Worm (Caenorhabditis elegans) whole organism, L4/young adult: Measurements from ENCODE around the gene dhhc-14.

Source experiments
- W03F9.2 ChIP-seq: fragments of 150-350 bp; optimal IDR thresholded peaks from 2 replicates; lab custom pipeline; 2014; ENCODE audit warnings: missing biosample characterization, missing genetic modification characterization
- dao-5 ChIP-seq: sonication (generic microtip); optimal IDR thresholded peaks from 2 replicates; lab custom pipeline; 2016; ENCODE audit warnings: missing genotype, missing genetic modification characterization, moderate library complexity, missing compliant biosample characterization
- him-1 ChIP-seq: sonication (generic microtip); optimal IDR thresholded peaks from 2 replicates; lab custom pipeline; 2016; ENCODE audit warnings: missing genotype, missing genetic modification reagents, missing genetic modification characterization, missing compliant biosample characterization

DNA sequence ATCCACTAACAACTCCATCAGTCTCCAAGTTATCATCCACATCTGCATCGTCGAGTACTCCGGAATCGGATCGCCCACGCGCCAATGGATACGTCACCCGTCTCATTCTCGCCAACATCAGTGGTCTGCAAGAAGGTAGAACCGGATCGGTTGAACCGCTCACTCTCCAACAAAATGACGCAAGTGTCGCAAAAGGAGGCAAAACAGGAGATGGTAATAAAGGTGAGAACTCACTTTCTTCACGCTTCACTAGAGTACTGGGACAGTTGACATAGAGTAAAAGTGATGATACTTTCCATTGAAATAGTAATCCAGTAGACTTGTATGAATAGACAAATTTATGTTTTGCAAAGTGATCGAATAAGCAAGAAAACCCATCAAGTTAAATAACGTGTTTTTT lies 43.0 kb upstream of the dhhc-14 start:
- TF ChIP-seq him-1 (tag; lab: Kevin White, UChicago) (no peak), dao-5 (tag; lab: Kevin White, UChicago) (no peak), W03F9.2 (tag; lab: Kevin White, UChicago) (no peak)
